Worm (Caenorhabditis elegans) whole organism, L4/young adult: ENCODE measurements around the gene glt-6.

Source experiments
- W03F9.2 ChIP-seq: fragments of 150-350 bp; optimal IDR thresholded peaks from 2 replicates; lab custom pipeline; 2014; ENCODE audit warnings: missing biosample characterization, missing genetic modification characterization
- dao-5 ChIP-seq: sonication (generic microtip); optimal IDR thresholded peaks from 2 replicates; lab custom pipeline; 2016; ENCODE audit warnings: missing genotype, missing genetic modification characterization, moderate library complexity, missing compliant biosample characterization
- him-1 ChIP-seq: sonication (generic microtip); optimal IDR thresholded peaks from 2 replicates; lab custom pipeline; 2016; ENCODE audit warnings: missing genotype, missing genetic modification reagents, missing genetic modification characterization, missing compliant biosample characterization

glt-6 gene

ce11 chrIV:7478134-7478533, 25.3 kb upstream of the glt-6 start, which contains the start of gene rod-1:
Gene rod-1, plus strand, starts transcription at chrIV:7478452.
- TF ChIP-seq dao-5 (tag; lab: Kevin White, UChicago) (no peak), W03F9.2 (no peak), him-1 (tag; lab: Kevin White, UChicago) (no peak)

- TF ChIP-seq him-1 (tag; lab: Kevin White, UChicago) (no peak), W03F9.2 (no peak), dao-5 (tag; lab: Kevin White, UChicago) (no peak)
Measured at ce11 chrIV:7486201-7486947, 17.0 kb upstream of the glt-6 start, which contains the start of the genes his-61 and his-62. Gene his-61, minus strand, starts transcription at chrIV:7486217. Gene his-62, plus strand, starts transcription at chrIV:7486545.

- TF ChIP-seq dao-5 (tag; lab: Kevin White, UChicago) (peak; percentile 12), W03F9.2 (no peak)
Measured at ce11 chrIV:7487554-7488456, 15.6 kb upstream of the glt-6 start, which contains the start of the genes his-60 and his-59. Gene his-60, minus strand, starts transcription at chrIV:7487992. Gene his-59, plus strand, starts transcription at chrIV:7488249.

ce11 chrIV:7488457-7488783, 15.0 kb upstream of the glt-6 start:
- TF ChIP-seq him-1 (tag; lab: Kevin White, UChicago) = no peak
- no peak for TF ChIP-seq W03F9.2
- no peak for TF ChIP-seq dao-5 (tag; lab: Kevin White, UChicago)

ce11 chrIV:7491464-7491863, 12.0 kb upstream of the glt-6 start, which contains the start of gene F55G1.1:
Gene F55G1.1, plus strand, starts transcription at chrIV:7491764.
- TF ChIP-seq W03F9.2 (no peak), him-1 (tag; lab: Kevin White, UChicago) (no peak), dao-5 (tag; lab: Kevin White, UChicago) (no peak)

ce11 chrIV:7497205-7497604, 6.2 kb upstream of the glt-6 start:
- TF ChIP-seq him-1 (tag; lab: Kevin White, UChicago) (no peak), W03F9.2 (no peak), dao-5 (tag; lab: Kevin White, UChicago) (no peak)

ce11 chrIV:7497750-7498149, 5.7 kb upstream of the glt-6 start, which contains the start of gene egas-4:
Gene egas-4, minus strand, starts transcription at chrIV:7497850.
- TF ChIP-seq dao-5 (tag; lab: Kevin White, UChicago) (no peak), W03F9.2 (no peak), him-1 (tag; lab: Kevin White, UChicago) (no peak)

ce11 chrIV:7499302-7499701, 4.1 kb upstream of the glt-6 start:
- no peak for TF ChIP-seq W03F9.2
- TF ChIP-seq him-1 (tag; lab: Kevin White, UChicago) = no peak
- TF ChIP-seq dao-5 (tag; lab: Kevin White, UChicago) = no peak

- TF ChIP-seq dao-5 (tag; lab: Kevin White, UChicago) (no peak), him-1 (tag; lab: Kevin White, UChicago) (no peak), W03F9.2 (no peak)
Measured at ce11 chrIV:7500924-7501323, 2.5 kb upstream of the glt-6 start.

ce11 chrIV:7501337-7501736, 2.1 kb upstream of the glt-6 start, which contains the start of gene F55G1.15:
Gene F55G1.15, minus strand, starts transcription at chrIV:7501437.
- no peak for TF ChIP-seq dao-5 (tag; lab: Kevin White, UChicago)
- TF ChIP-seq him-1 (tag; lab: Kevin White, UChicago) = no peak
- no peak for TF ChIP-seq W03F9.2

ce11 chrIV:7505866-7506488, 2.6 kb downstream of the glt-6 start:
- TF ChIP-seq W03F9.2 (no peak), him-1 (tag; lab: Kevin White, UChicago) (no peak), dao-5 (tag; lab: Kevin White, UChicago) (no peak)

ce11 chrIV:7506711-7507110, 3.3 kb downstream of the glt-6 start:
- TF ChIP-seq dao-5 (tag; lab: Kevin White, UChicago) (no peak), W03F9.2 (no peak), him-1 (tag; lab: Kevin White, UChicago) (no peak)

- TF ChIP-seq him-1 (tag; lab: Kevin White, UChicago) = no peak
- no peak for TF ChIP-seq W03F9.2
- no peak for TF ChIP-seq dao-5 (tag; lab: Kevin White, UChicago)
Measured at ce11 chrIV:7507305-7507704, 3.9 kb downstream of the glt-6 start.
